Comparison of ENCODE assay signal across 4 fruit fly cellular contexts in the genomic region with DNA sequence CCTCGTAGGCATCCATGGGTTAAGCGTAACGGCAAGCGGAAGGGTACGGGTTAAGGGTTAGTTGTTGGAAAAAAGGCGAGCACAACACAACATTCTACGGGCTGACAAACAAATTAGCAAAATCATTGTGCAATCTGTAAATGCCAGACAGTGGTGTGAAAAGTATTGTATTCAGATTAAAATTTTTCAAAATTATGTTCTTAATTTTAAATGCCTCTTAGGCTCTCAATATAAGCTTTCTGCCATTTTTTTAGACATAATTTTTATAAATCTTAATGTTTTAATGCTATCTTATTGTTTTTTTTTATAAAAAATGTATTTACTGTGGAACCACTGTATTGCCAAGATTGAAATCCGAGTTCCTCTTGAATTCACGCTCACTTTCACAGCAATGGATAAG.
TF ChIP-seq lines count a peak whose summit lies in the region.

No protein-coding gene starts in this region.

- no peak for TF ChIP-seq CTCF in whole organism, embryonic (GFP tag; optimal IDR thresholded peaks at IDR 0.05; lab: Kevin White, UChicago)

TF ChIP-seq in whole organism, embryonic, 481 proteins besides CTCF, POLR2A, EP300 and RAD21 (continues in another document):
- peak; percentile 5 for TF ChIP-seq Spps (tag; optimal IDR thresholded peaks at IDR 0.05; lab: Kevin White, UChicago)
- no peak for TF ChIP-seq tio (GFP tag; optimal IDR thresholded peaks at IDR 0.05; lab: Kevin White, UChicago)
- no peak for TF ChIP-seq Fer1 (GFP tag; optimal IDR thresholded peaks at IDR 0.05; lab: Kevin White, UChicago)
- no peak for TF ChIP-seq Optix (GFP tag; IDR thresholded peaks at IDR 0.05; lab: Robert Waterston, UW)
- no peak for TF ChIP-seq hkb (optimal IDR thresholded peaks at IDR 0.05; lab: Kevin White, UChicago)
- peak; percentile 34; the same call in 1 of the 2 replicates for TF ChIP-seq hkb (GFP tag; IDR thresholded peaks at IDR 0.05; lab: Robert Waterston, UW)
- no peak for TF ChIP-seq Antp (GFP tag; optimal IDR thresholded peaks at IDR 0.05; lab: Kevin White, UChicago)
- no peak for TF ChIP-seq CG15073 (GFP tag; optimal IDR thresholded peaks at IDR 0.05; lab: Kevin White, UChicago)
- TF ChIP-seq CG15514 (GFP tag; optimal IDR thresholded peaks at IDR 0.05; lab: Kevin White, UChicago), result no peak
- TF ChIP-seq seq (GFP tag; IDR thresholded peaks at IDR 0.05; lab: Robert Waterston, UW), result no peak
- TF ChIP-seq CG12104 (GFP tag; optimal IDR thresholded peaks at IDR 0.05; lab: Kevin White, UChicago), result no peak
- TF ChIP-seq croc (GFP tag; conservative IDR thresholded peaks at IDR 0.05; lab: Robert Waterston, UW), result no peak
- TF ChIP-seq CG10959 (GFP tag; IDR thresholded peaks at IDR 0.05; lab: Robert Waterston, UW), result no peak
- no peak for TF ChIP-seq CG2116 (GFP tag; optimal IDR thresholded peaks at IDR 0.05; lab: Kevin White, UChicago)
- no peak for TF ChIP-seq CG4617 (GFP tag; optimal IDR thresholded peaks at IDR 0.05; lab: Kevin White, UChicago; ENCODE audit: borderline replicate concordance)
- no peak for TF ChIP-seq fd102C (GFP tag; optimal IDR thresholded peaks at IDR 0.05; lab: Kevin White, UChicago)
- TF ChIP-seq hb (GFP tag; IDR thresholded peaks at IDR 0.05; lab: Robert Waterston, UW; ENCODE audit: partially characterized antibody), result no peak
- no peak for TF ChIP-seq caup (GFP tag; optimal IDR thresholded peaks at IDR 0.05; lab: Kevin White, UChicago; ENCODE audit: severe bottlenecking)
- no peak for TF ChIP-seq Bteb2 (GFP tag; optimal IDR thresholded peaks at IDR 0.05; lab: Kevin White, UChicago)
- no peak for TF ChIP-seq cwo (GFP tag; optimal IDR thresholded peaks at IDR 0.05; lab: Kevin White, UChicago)
- no peak for TF ChIP-seq prd (optimal IDR thresholded peaks at IDR 0.05; lab: Kevin White, UChicago)
- TF ChIP-seq prd (GFP tag; IDR thresholded peaks at IDR 0.05; lab: Robert Waterston, UW), result no peak

TF ChIP-seq in whole organism, prepupa, 60 proteins besides CTCF, POLR2A, EP300 and RAD21:
- TF ChIP-seq svp (GFP tag; lab: Kevin White, UChicago) (peak; percentile 24), achi (GFP tag; optimal IDR thresholded peaks at IDR 0.05; lab: Kevin White, UChicago) (no peak), CG6163 (GFP tag; IDR thresholded peaks at IDR 0.05; lab: Robert Waterston, UW) (no peak), CG3919 (GFP tag; optimal IDR thresholded peaks at IDR 0.05; lab: Kevin White, UChicago) (no peak), Eip78C (GFP tag; lab: Kevin White, UChicago) (peak; percentile 58), Smox (GFP tag; optimal IDR thresholded peaks at IDR 0.05; lab: Kevin White, UChicago) (peak; percentile 7), CG8632 (GFP tag; optimal IDR thresholded peaks at IDR 0.05; lab: Kevin White, UChicago) (no peak), esn (GFP tag; optimal IDR thresholded peaks at IDR 0.05; lab: Kevin White, UChicago) (peak; percentile 5), OdsH (GFP tag; optimal IDR thresholded peaks at IDR 0.05; lab: Kevin White, UChicago) (no peak), CG6808 (GFP tag; optimal IDR thresholded peaks at IDR 0.05; lab: Kevin White, UChicago) (no peak), dsx (GFP tag; optimal IDR thresholded peaks at IDR 0.05; lab: Kevin White, UChicago; ENCODE audit: poor library complexity, severe bottlenecking) (no peak), CG11902 (GFP tag; optimal IDR thresholded peaks at IDR 0.05; lab: Kevin White, UChicago) (no peak), Met (GFP tag; optimal IDR thresholded peaks at IDR 0.05; lab: Kevin White, UChicago) (peak; percentile 20)

TF ChIP-seq in whole organism, pupa, 21 proteins besides CTCF, POLR2A, EP300 and RAD21:
- TF ChIP-seq CG12605 (GFP tag; IDR thresholded peaks at IDR 0.05; lab: Robert Waterston, UW) (no peak), CG8159 (tag; optimal IDR thresholded peaks at IDR 0.05; lab: Kevin White, UChicago) (peak; percentile 28)

TF ChIP-seq in whole organism, wandering third instar larva, 38 proteins besides CTCF, POLR2A, EP300 and RAD21:
- peak in 1 of 2 experiments; percentile 28 for TF ChIP-seq foxo (GFP tag; optimal IDR thresholded peaks at IDR 0.05; lab: Kevin White, UChicago)
- TF ChIP-seq sv (GFP tag; optimal IDR thresholded peaks at IDR 0.05; lab: Kevin White, UChicago), result no peak
- peak; percentile 5 for TF ChIP-seq h (GFP tag; optimal IDR thresholded peaks at IDR 0.05; lab: Kevin White, UChicago)

Comparison
In these comparisons a context has a peak if more than half of its experiments do, and no peak if none do; other contexts are left out.
1. Of the 7 proteins assayed by ChIP-seq in both whole organism, embryonic and whole organism, prepupa: peak only in whole organism, embryonic: Blimp-1 and Sox102F; only in whole organism, prepupa: none; in both: none; in neither: 5.